Fruit fly (Drosophila melanogaster) whole organism, pupa: ENCODE results near the gene CG10418.

ENCODE experiments used
- CG12605 ChIP-seq: fragments of 200-800 bp; sonication (Bioruptor generic); IDR thresholded peaks from 2 replicates; pipeline ENCODE4 v1.3.6; 2022; ENCODE audit warnings: missing biosample characterization, missing genetic modification characterization
- CG13204 ChIP-seq: fragments of 200-800 bp; sonication (Bioruptor generic); optimal IDR thresholded peaks from 2 replicates; lab custom pipeline; 2018; ENCODE audit warnings: missing biosample characterization, mild to moderate bottlenecking, missing genetic modification characterization, moderate library complexity
- CG14655 ChIP-seq: fragments of 200-800 bp; sonication (Bioruptor generic); optimal IDR thresholded peaks from 3 replicates; lab custom pipeline; 2017; ENCODE audit warnings: mild to moderate bottlenecking, missing biosample characterization, missing genetic modification reagents, missing genetic modification characterization
- CG17806 ChIP-seq: fragments of 200-800 bp; sonication (Bioruptor generic); optimal IDR thresholded peaks from 2 replicates; lab custom pipeline; 2018; ENCODE audit warnings: missing biosample characterization, mild to moderate bottlenecking, missing genetic modification characterization, moderate library complexity
- CG32121 ChIP-seq: fragments of 200-800 bp; sonication (Bioruptor generic); IDR thresholded peaks from 2 replicates; pipeline ENCODE4 v1.3.6; 2022; ENCODE audit warnings: missing biosample characterization, missing genetic modification characterization
- CG4496 ChIP-seq: fragments of 200-800 bp; sonication (Bioruptor generic); IDR thresholded peaks from 3 replicates; pipeline ENCODE4 v1.3.6; 2022; ENCODE audit warnings: missing biosample characterization, missing genetic modification characterization
- CG8159 ChIP-seq: fragments of 200-800 bp; sonication (Bioruptor generic); optimal IDR thresholded peaks from 3 replicates; lab custom pipeline; 2018; ENCODE audit warnings: missing biosample characterization, mild to moderate bottlenecking, missing genetic modification characterization, moderate library complexity
- CG8301 ChIP-seq: fragments of 200-800 bp; sonication (Bioruptor generic); optimal IDR thresholded peaks from 2 replicates; lab custom pipeline; 2018; ENCODE audit warnings: missing biosample characterization, mild to moderate bottlenecking, missing genetic modification characterization
- CG9948 ChIP-seq: fragments of 200-800 bp; sonication (Bioruptor generic); optimal IDR thresholded peaks from 2 replicates; lab custom pipeline; 2018; ENCODE audit warnings: missing biosample characterization, mild to moderate bottlenecking, missing genetic modification characterization, moderate library complexity
- D1 ChIP-seq: fragments of 200-800 bp; sonication (Bioruptor generic); optimal IDR thresholded peaks from 2 replicates; lab custom pipeline; 2018; ENCODE audit warnings: missing biosample characterization, mild to moderate bottlenecking, missing genetic modification characterization, moderate library complexity
- EcR ChIP-seq: fragments of 200-800 bp; sonication (Bioruptor generic); optimal IDR thresholded peaks from 3 replicates; lab custom pipeline; 2019; ENCODE audit warnings: missing biosample characterization, missing genetic modification characterization, mild to moderate bottlenecking, moderate library complexity, missing genetic modification reagents
- Ets98B ChIP-seq: fragments of 200-800 bp; sonication (Bioruptor generic); IDR thresholded peaks from 2 replicates; pipeline ENCODE4 v1.3.6; 2022; ENCODE audit warnings: missing biosample characterization, missing genetic modification characterization
- Pif1A ChIP-seq: fragments of 200-800 bp; sonication (Bioruptor generic); optimal IDR thresholded peaks from 3 replicates; lab custom pipeline; 2016; ENCODE audit warnings: missing biosample characterization, missing genetic modification characterization
- Pif1B ChIP-seq: fragments of 200-800 bp; sonication (Bioruptor generic); optimal IDR thresholded peaks from 3 replicates; lab custom pipeline; 2016; ENCODE audit warnings: missing biosample characterization, missing genetic modification characterization
- Snoo ChIP-seq: fragments of 200-800 bp; sonication (Bioruptor generic); optimal IDR thresholded peaks from 3 replicates; lab custom pipeline; 2017; ENCODE audit warnings: missing biosample characterization, mild to moderate bottlenecking, missing genetic modification characterization, inconsistent platforms
- fd96Ca ChIP-seq: fragments of 200-800 bp; sonication (Bioruptor generic); IDR thresholded peaks from 3 replicates; pipeline ENCODE4 v1.3.6; 2022; ENCODE audit warnings: missing biosample characterization, missing genetic modification characterization
- gl ChIP-seq: fragments of 200-800 bp; sonication (Bioruptor generic); optimal IDR thresholded peaks from 2 replicates; lab custom pipeline; 2018; ENCODE audit warnings: missing biosample characterization, mild to moderate bottlenecking, missing genetic modification characterization
- rn ChIP-seq: fragments of 200-800 bp; sonication (Bioruptor generic); IDR thresholded peaks from 2 replicates; pipeline ENCODE4 v1.3.6; 2022; ENCODE audit warnings: missing biosample characterization, missing genetic modification characterization

CG10418 gene

dm6 chr3L:12363729-12364128 lies 27.3 kb downstream of the CG10418 start:
- TF ChIP-seq CG4496 (GFP tag; lab: Robert Waterston, UW): no peak
- TF ChIP-seq CG9948 (tag; lab: Kevin White, UChicago): no peak
- TF ChIP-seq D1 (tag; lab: Kevin White, UChicago): no peak
- TF ChIP-seq EcR (GFP tag; lab: Kevin White, UChicago): no peak
- no peak for TF ChIP-seq CG8301 (tag; lab: Kevin White, UChicago)

- TF ChIP-seq D1 (tag; lab: Kevin White, UChicago) (no peak), Pif1A (GFP tag; lab: Kevin White, UChicago) (no peak)
Observed at dm6 chr3L:12374420-12374819, 37.9 kb downstream of the CG10418 start.

dm6 chr3L:12380592-12380991 lies 44.1 kb downstream of the CG10418 start:
- no peak for TF ChIP-seq CG17806 (tag; lab: Kevin White, UChicago)
- TF ChIP-seq fd96Ca (GFP tag; lab: Robert Waterston, UW): no peak
- TF ChIP-seq CG32121: no peak
- TF ChIP-seq CG13204 (GFP tag; lab: Kevin White, UChicago): no peak
- no peak for TF ChIP-seq D1 (tag; lab: Kevin White, UChicago)
- TF ChIP-seq EcR (GFP tag; lab: Kevin White, UChicago): no peak
- TF ChIP-seq Snoo (tag; lab: Kevin White, UChicago): no peak
- no peak for TF ChIP-seq Pif1B
- no peak for TF ChIP-seq CG12605 (GFP tag; lab: Robert Waterston, UW)
- no peak for TF ChIP-seq CG8301 (tag; lab: Kevin White, UChicago)
- TF ChIP-seq CG14655 (GFP tag; lab: Kevin White, UChicago): no peak
- no peak for TF ChIP-seq CG4496 (GFP tag; lab: Robert Waterston, UW)
- no peak for TF ChIP-seq Ets98B (GFP tag; lab: Robert Waterston, UW)
- no peak for TF ChIP-seq CG9948 (tag; lab: Kevin White, UChicago)
- no peak for TF ChIP-seq rn (GFP tag; lab: Robert Waterston, UW)
- no peak for TF ChIP-seq CG8159
- no peak for TF ChIP-seq gl
